Fruit fly (Drosophila melanogaster) whole organism, wandering third instar larva: ENCODE measurements around the gene CG12112.

Source experiments
- CG32264 ChIP-seq: fragments of 200-800 bp; sonication (Bioruptor generic); optimal IDR thresholded peaks from 2 replicates; lab custom pipeline; 2016; ENCODE audit warnings: missing biosample characterization, missing genetic modification characterization
- CG9705 ChIP-seq: fragments of 200-800 bp; sonication (Bioruptor generic); optimal IDR thresholded peaks from 2 replicates; lab custom pipeline; 2018; ENCODE audit warnings: missing biosample characterization, mild to moderate bottlenecking, missing genetic modification characterization
- CrebA ChIP-seq: fragments of 200-800 bp; sonication (Bioruptor generic); optimal IDR thresholded peaks from 2 replicates; lab custom pipeline; 2016; ENCODE audit warnings: missing biosample characterization, mild to moderate bottlenecking, missing genetic modification characterization, borderline replicate concordance
- Dif ChIP-seq: fragments of 200-275, 200-300 bp; sonication (Bioruptor generic); optimal IDR thresholded peaks from 2 replicates; lab custom pipeline; 2018; ENCODE audit warnings: missing biosample characterization, missing genetic modification characterization; ENCODE audit not compliant: partially characterized antibody
- GATAd ChIP-seq: sonication (Bioruptor generic); optimal IDR thresholded peaks from 2 replicates; lab custom pipeline; 2016; ENCODE audit warnings: missing biosample characterization, missing genetic modification characterization
- HLH106 ChIP-seq: fragments of 200-800 bp; optimal IDR thresholded peaks from 3 replicates; lab custom pipeline; 2019; ENCODE audit warnings: missing biosample characterization, mild to moderate bottlenecking, missing genetic modification characterization, moderate library complexity
- Hnf4 ChIP-seq: fragments of 200-800 bp; sonication (Bioruptor generic); optimal IDR thresholded peaks from 2 replicates; lab custom pipeline; 2016; ENCODE audit warnings: missing biosample characterization, mild to moderate bottlenecking, missing genetic modification characterization
- Hr78 ChIP-seq: fragments of >200 bp; optimal IDR thresholded peaks from 2 replicates; lab custom pipeline; 2017; ENCODE audit warnings: missing biosample characterization, missing genetic modification characterization
- Hr83 ChIP-seq: fragments of 200-300 bp; sonication (Bioruptor generic); optimal IDR thresholded peaks from 2 replicates; lab custom pipeline; 2016; ENCODE audit warnings: missing biosample characterization, mild to moderate bottlenecking, missing genetic modification characterization, moderate library complexity; ENCODE audit not compliant: poor library complexity, severe bottlenecking
- Jra ChIP-seq: sonication (Bioruptor generic); optimal IDR thresholded peaks from 2 replicates; lab custom pipeline; 2016; ENCODE audit warnings: missing biosample characterization, missing genetic modification characterization
- Mio ChIP-seq: sonication (Bioruptor generic); optimal IDR thresholded peaks from 2 replicates; lab custom pipeline; 2016; ENCODE audit warnings: missing biosample characterization, missing genetic modification characterization
- Myc ChIP-seq: fragments of >200 bp; optimal IDR thresholded peaks from 2 replicates; lab custom pipeline; 2017
- N ChIP-seq: fragments of >200 bp; optimal IDR thresholded peaks from 2 replicates; lab custom pipeline; 2018; ENCODE audit warnings: missing biosample characterization, missing external identifiers, missing genetic modification characterization
- OdsH ChIP-seq: fragments of 200-800 bp; sonication (Bioruptor generic); optimal IDR thresholded peaks from 2 replicates; lab custom pipeline; 2016; ENCODE audit warnings: missing biosample characterization, mild to moderate bottlenecking, missing genetic modification characterization
- Rel ChIP-seq, 2 experiments: fragments of 200-800 bp; sonication (Bioruptor generic) in 1 of 2; optimal IDR thresholded peaks; 2 replicates in 1 of 2; 3 replicates in 1 of 2; lab custom pipeline; 2016 to 2019; ENCODE audit warnings: mild to moderate bottlenecking in 2 of 2, missing biosample characterization in 2 of 2, missing genetic modification characterization in 2 of 2, moderate library complexity in 1 of 2
- Sp1 ChIP-seq: fragments of 200-800 bp; sonication (Bioruptor generic); optimal IDR thresholded peaks from 3 replicates; lab custom pipeline; 2019; ENCODE audit warnings: missing biosample characterization, mild to moderate bottlenecking, missing genetic modification characterization, moderate library complexity
- Vsx2 ChIP-seq: fragments of 200-300, 225-300 bp; sonication (Bioruptor generic); optimal IDR thresholded peaks from 2 replicates; lab custom pipeline; 2018; ENCODE audit warnings: missing biosample characterization, missing genetic modification characterization; ENCODE audit not compliant: partially characterized antibody
- br ChIP-seq: fragments of 200-800 bp; sonication (Bioruptor generic); optimal IDR thresholded peaks from 2 replicates; lab custom pipeline; 2016; ENCODE audit warnings: missing biosample characterization, missing genetic modification characterization
- brk ChIP-seq: fragments of 200-800 bp; sonication (Bioruptor generic); optimal IDR thresholded peaks from 2 replicates; lab custom pipeline; 2016; ENCODE audit warnings: missing biosample characterization, mild to moderate bottlenecking, missing genetic modification characterization
- dl ChIP-seq, 2 experiments: fragments of 175-275, 200-275 bp in 1 of 2; fragments of 200-275 bp in 1 of 2; sonication (Bioruptor generic); optimal IDR thresholded peaks; lab custom pipeline; 2018; ENCODE audit warnings: mild to moderate bottlenecking in 2 of 2, missing biosample characterization in 2 of 2, missing genetic modification characterization in 2 of 2, moderate library complexity in 2 of 2; ENCODE audit not compliant: partially characterized antibody in 2 of 2, insufficient read depth in 1 of 2
- dmrt93B ChIP-seq: fragments of 200-800 bp; sonication (Bioruptor generic); optimal IDR thresholded peaks from 2 replicates; lab custom pipeline; 2018; ENCODE audit warnings: missing biosample characterization, mild to moderate bottlenecking, missing genetic modification characterization
- ey ChIP-seq: fragments of 200-800 bp; sonication (Bioruptor generic); optimal IDR thresholded peaks from 2 replicates; lab custom pipeline; 2016; ENCODE audit warnings: missing biosample characterization, missing genetic modification characterization
- foxo ChIP-seq, 2 experiments: fragments of 200-800 bp; sonication (Bioruptor generic); optimal IDR thresholded peaks; 2 replicates in 1 of 2; 3 replicates in 1 of 2; lab custom pipeline; 2016 to 2017; ENCODE audit warnings: missing biosample characterization in 2 of 2, missing genetic modification characterization in 2 of 2
- fru ChIP-seq: fragments of 200-800 bp; sonication (Bioruptor generic); optimal IDR thresholded peaks from 3 replicates; lab custom pipeline; 2016; ENCODE audit warnings: missing biosample characterization, mild to moderate bottlenecking, missing genetic modification characterization
- h ChIP-seq: fragments of 200-800 bp; sonication (Bioruptor generic); optimal IDR thresholded peaks from 3 replicates; lab custom pipeline; 2016; ENCODE audit warnings: missing biosample characterization, mild to moderate bottlenecking, missing genetic modification characterization
- jim ChIP-seq: fragments of 175-275, 200-325 bp; sonication (Bioruptor generic); optimal IDR thresholded peaks from 2 replicates; lab custom pipeline; 2016; ENCODE audit warnings: missing biosample characterization, mild to moderate bottlenecking, missing genetic modification characterization
- lola ChIP-seq: fragments of >200 bp; optimal IDR thresholded peaks from 2 replicates; lab custom pipeline; 2017; ENCODE audit warnings: missing biosample characterization, missing genetic modification characterization
- pan ChIP-seq: fragments of >200 bp; optimal IDR thresholded peaks from 2 replicates; lab custom pipeline; 2017
- psq ChIP-seq: fragments of 200-800 bp; sonication (Bioruptor generic); optimal IDR thresholded peaks from 3 replicates; lab custom pipeline; 2017; ENCODE audit warnings: missing biosample characterization, mild to moderate bottlenecking, missing genetic modification characterization, moderate library complexity
- sage ChIP-seq: fragments of 200-800 bp; sonication (Bioruptor generic); optimal IDR thresholded peaks from 2 replicates; lab custom pipeline; 2016; ENCODE audit warnings: missing biosample characterization, mild to moderate bottlenecking, missing genetic modification characterization
- sv ChIP-seq: fragments of 200-800 bp; sonication (Bioruptor generic); optimal IDR thresholded peaks from 3 replicates; lab custom pipeline; 2016; ENCODE audit warnings: missing biosample characterization, missing genetic modification characterization
- tai ChIP-seq: sonication (Bioruptor generic); optimal IDR thresholded peaks from 2 replicates; lab custom pipeline; 2016; ENCODE audit warnings: missing biosample characterization, missing genetic modification characterization
- usp ChIP-seq: fragments of >200 bp; optimal IDR thresholded peaks from 2 replicates; lab custom pipeline; 2017; ENCODE audit warnings: missing biosample characterization, missing genetic modification characterization
- woc ChIP-seq: sonication (Bioruptor generic); optimal IDR thresholded peaks from 2 replicates; lab custom pipeline; 2016; ENCODE audit warnings: missing biosample characterization, mild to moderate bottlenecking, missing genetic modification characterization

The CG12112 gene

dm6 chrX:8571936-8572335 is 11.9 kb upstream of the CG12112 start:
- TF ChIP-seq h (GFP tag; lab: Kevin White, UChicago) (no peak), fru (GFP tag; lab: Kevin White, UChicago) (no peak), usp (GFP tag; lab: Kevin White, UChicago) (no peak), Rel (GFP tag; optimal IDR thresholded peaks at IDR 0.05; lab: Kevin White, UChicago) (no peak), Rel (tag; optimal IDR thresholded peaks at IDR 0.05; lab: Kevin White, UChicago) (peak; percentile 93), psq (no peak), CrebA (no peak)

DNA sequence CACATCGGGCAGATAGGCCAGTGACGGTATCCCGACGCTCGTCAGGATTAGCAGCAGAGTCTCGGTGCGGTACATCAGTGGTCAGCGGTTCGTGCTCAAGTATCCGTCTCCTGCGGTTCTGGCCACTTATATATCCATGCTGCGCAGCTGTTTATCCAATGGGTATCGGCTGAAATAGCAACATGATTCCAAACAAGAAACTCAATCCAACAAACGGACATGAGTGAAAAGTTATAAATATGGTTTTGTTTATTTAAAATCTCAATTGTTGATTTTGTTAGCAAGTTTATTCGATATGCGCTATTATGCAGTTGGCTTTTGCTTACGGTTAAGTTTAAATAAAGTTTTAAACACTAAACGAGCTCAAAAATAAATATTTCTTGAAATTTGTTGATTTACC is 10.9 kb upstream of the CG12112 start, which contains the start of gene CG12111:
CG12111 (minus strand) TSS at position 101 of the 400 bp plus-strand sequence.
- TF ChIP-seq Mio: no peak
- no peak for TF ChIP-seq Vsx2 (GFP tag; lab: Kevin White, UChicago)
- TF ChIP-seq fru (GFP tag; lab: Kevin White, UChicago): no peak
- no peak for TF ChIP-seq Rel (GFP tag; optimal IDR thresholded peaks at IDR 0.05; lab: Kevin White, UChicago)
- no peak for TF ChIP-seq Rel (tag; optimal IDR thresholded peaks at IDR 0.05; lab: Kevin White, UChicago)
- no peak for TF ChIP-seq HLH106
- no peak for TF ChIP-seq brk
- TF ChIP-seq OdsH (GFP tag; lab: Kevin White, UChicago): no peak
- no peak for TF ChIP-seq tai
- TF ChIP-seq CG9705: no peak
- TF ChIP-seq lola: no peak
- TF ChIP-seq jim (GFP tag; lab: Kevin White, UChicago): no peak
- no peak for TF ChIP-seq dl (GFP tag; optimal IDR thresholded peaks at IDR 0.05; lab: Kevin White, UChicago; ENCODE audit: insufficient read depth in 1 of 2, partially characterized antibody in 2 of 2)
- TF ChIP-seq Hr83 (GFP tag; lab: Kevin White, UChicago): no peak
- TF ChIP-seq CrebA: no peak

DNA sequence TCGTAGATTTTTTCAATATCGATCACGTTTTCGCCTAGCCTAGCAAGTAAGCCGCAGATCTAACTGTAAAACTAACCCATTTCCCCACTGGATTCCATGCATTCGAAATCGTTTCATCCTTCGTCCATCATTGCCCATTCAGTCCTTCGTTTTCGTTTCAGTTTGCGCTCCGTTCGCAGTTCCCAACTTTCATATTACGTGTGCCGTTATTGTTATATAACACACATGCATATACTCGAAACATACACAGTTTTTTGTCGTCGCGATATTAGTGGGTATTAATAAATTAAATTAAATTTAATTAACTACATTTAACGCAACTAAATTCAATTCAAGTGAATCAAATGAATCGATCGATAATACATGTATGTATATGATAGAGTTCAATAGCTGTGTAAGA is 9.6 kb upstream of the CG12112 start:
- TF ChIP-seq Dif (GFP tag; lab: Kevin White, UChicago): no peak
- TF ChIP-seq foxo (GFP tag; optimal IDR thresholded peaks at IDR 0.05; lab: Kevin White, UChicago): no peak
- no peak for TF ChIP-seq Hr83 (GFP tag; lab: Kevin White, UChicago)
- no peak for TF ChIP-seq HLH106
- no peak for TF ChIP-seq Rel (GFP tag; optimal IDR thresholded peaks at IDR 0.05; lab: Kevin White, UChicago)
- TF ChIP-seq Rel (tag; optimal IDR thresholded peaks at IDR 0.05; lab: Kevin White, UChicago): no peak
- no peak for TF ChIP-seq jim (GFP tag; lab: Kevin White, UChicago)
- no peak for TF ChIP-seq fru (GFP tag; lab: Kevin White, UChicago)
- TF ChIP-seq psq: no peak
- no peak for TF ChIP-seq Myc (lab: Kevin White, UChicago)
- no peak for TF ChIP-seq N (GFP tag; lab: Kevin White, UChicago)
- no peak for TF ChIP-seq pan (lab: Kevin White, UChicago)
- TF ChIP-seq sv (GFP tag; lab: Kevin White, UChicago): no peak
- TF ChIP-seq sage (GFP tag; lab: Kevin White, UChicago): no peak
- no peak for TF ChIP-seq dmrt93B (GFP tag; lab: Kevin White, UChicago)
- TF ChIP-seq OdsH (GFP tag; lab: Kevin White, UChicago): no peak

DNA sequence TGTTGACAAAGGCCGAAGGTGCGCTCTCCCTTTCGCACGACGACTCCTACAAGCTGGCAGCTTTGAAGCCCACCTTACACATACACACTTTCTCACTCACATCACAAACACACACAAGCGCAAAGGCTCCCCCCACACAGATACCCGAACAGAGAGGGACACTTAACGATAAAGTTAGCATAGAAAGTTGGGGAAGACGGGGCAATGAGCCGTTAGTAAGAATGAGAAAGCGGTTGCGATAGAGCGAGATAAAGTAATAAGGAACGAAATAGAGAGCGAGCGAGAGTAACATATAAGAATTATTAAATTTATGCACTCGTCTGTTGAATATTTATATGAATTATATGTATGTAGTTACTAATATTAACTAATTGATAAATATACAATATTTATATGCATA is 9.0 kb upstream of the CG12112 start:
- TF ChIP-seq Rel (GFP tag; optimal IDR thresholded peaks at IDR 0.05; lab: Kevin White, UChicago): no peak
- TF ChIP-seq Rel (tag; optimal IDR thresholded peaks at IDR 0.05; lab: Kevin White, UChicago): peak; percentile 28
- no peak for TF ChIP-seq Hr78 (GFP tag; lab: Kevin White, UChicago)
- TF ChIP-seq brk: peak; percentile 7
- TF ChIP-seq Jra: no peak
- TF ChIP-seq, all 38 proteins: peak for 2

dm6 chrX:8561404-8562397 is 1.7 kb upstream of the CG12112 start:
- TF ChIP-seq Rel (GFP tag; optimal IDR thresholded peaks at IDR 0.05; lab: Kevin White, UChicago) (peak; percentile 23), Rel (tag; optimal IDR thresholded peaks at IDR 0.05; lab: Kevin White, UChicago) (peak; percentile 44), sv (GFP tag; lab: Kevin White, UChicago) (no peak), Dif (GFP tag; lab: Kevin White, UChicago) (peak; percentile 10), OdsH (GFP tag; lab: Kevin White, UChicago) (no peak), tai (no peak), woc (GFP tag; lab: Kevin White, UChicago) (peak; percentile 29), Vsx2 (GFP tag; lab: Kevin White, UChicago) (no peak), dl (GFP tag; optimal IDR thresholded peaks at IDR 0.05; lab: Kevin White, UChicago; ENCODE audit: insufficient read depth in 1 of 2, partially characterized antibody in 2 of 2) (no peak), psq (peak; percentile 72), lola (no peak), Hr78 (GFP tag; lab: Kevin White, UChicago) (no peak), GATAd (GFP tag; lab: Kevin White, UChicago) (no peak), Sp1 (GFP tag; lab: Kevin White, UChicago) (peak; percentile 51), br (GFP tag; lab: Kevin White, UChicago) (peak; percentile 66), dmrt93B (GFP tag; lab: Kevin White, UChicago) (no peak), CG32264 (GFP tag; lab: Kevin White, UChicago) (no peak), N (GFP tag; lab: Kevin White, UChicago) (peak; percentile 22), jim (GFP tag; lab: Kevin White, UChicago) (no peak), ey (GFP tag; lab: Kevin White, UChicago) (peak; percentile 48), usp (GFP tag; lab: Kevin White, UChicago) (no peak), pan (lab: Kevin White, UChicago) (no peak), Hnf4 (GFP tag; lab: Kevin White, UChicago) (peak; percentile 70), CrebA (no peak), sage (GFP tag; lab: Kevin White, UChicago) (no peak), CG9705 (no peak), fru (GFP tag; lab: Kevin White, UChicago) (peak; percentile 76)
